Worm (Caenorhabditis elegans) whole organism, midembryonic: ENCODE results near the gene C07A9.9.

Experiments used
- T22C8.4 ChIP-seq: fragments of 200-800 bp; sonication (Bioruptor generic); IDR thresholded peaks from 2 replicates; pipeline ENCODE4 v1.3.6; 2022; ENCODE audit warnings: missing genetic modification characterization, missing compliant biosample characterization
- cog-1 ChIP-seq: sonication (generic microtip); optimal IDR thresholded peaks from 2 replicates; lab custom pipeline; 2016; ENCODE audit warnings: missing genetic modification characterization, missing compliant biosample characterization
- flt-1 ChIP-seq: fragments of 200-800 bp; sonication (Bioruptor generic); IDR thresholded peaks from 2 replicates; pipeline ENCODE4 v1.3.6; 2022; ENCODE audit warnings: missing genetic modification characterization, missing compliant biosample characterization
- klf-2 ChIP-seq: fragments of 200-800 bp; sonication (Bioruptor generic); conservative IDR thresholded peaks from 2 replicates; pipeline ENCODE4 v1.3.6; 2022; ENCODE audit warnings: missing genetic modification reagents, missing genetic modification characterization, missing compliant biosample characterization
- med-1 ChIP-seq: sonication (generic microtip); optimal IDR thresholded peaks from 2 replicates; lab custom pipeline; 2017; ENCODE audit warnings: missing genetic modification characterization, mild to moderate bottlenecking, missing compliant biosample characterization, antibody characterized with exemption, missing genetic modification reagents; ENCODE audit not compliant: insufficient read depth
- ref-1 ChIP-seq: fragments of 200-800 bp; sonication (Bioruptor generic); conservative IDR thresholded peaks from 2 replicates; pipeline ENCODE4 v1.3.6; 2022; ENCODE audit warnings: missing genetic modification reagents, missing genetic modification characterization, missing compliant biosample characterization
- tab-1 ChIP-seq: fragments of 200-800 bp; sonication (Bioruptor generic); IDR thresholded peaks from 2 replicates; pipeline ENCODE4 v1.3.6; 2022; ENCODE audit warnings: missing genetic modification characterization, missing compliant biosample characterization
- ztf-23 ChIP-seq: fragments of 200-800 bp; sonication (Bioruptor generic); IDR thresholded peaks from 2 replicates; pipeline ENCODE4 v1.3.6; 2022; ENCODE audit warnings: missing genetic modification reagents, missing genetic modification characterization, missing compliant biosample characterization
- ztf-29 ChIP-seq: fragments of 200-800 bp; sonication (Bioruptor generic); IDR thresholded peaks from 2 replicates; pipeline ENCODE4 v1.3.6; 2022; ENCODE audit warnings: missing genetic modification reagents, missing genetic modification characterization, missing compliant biosample characterization

Gene C07A9.9

DNA sequence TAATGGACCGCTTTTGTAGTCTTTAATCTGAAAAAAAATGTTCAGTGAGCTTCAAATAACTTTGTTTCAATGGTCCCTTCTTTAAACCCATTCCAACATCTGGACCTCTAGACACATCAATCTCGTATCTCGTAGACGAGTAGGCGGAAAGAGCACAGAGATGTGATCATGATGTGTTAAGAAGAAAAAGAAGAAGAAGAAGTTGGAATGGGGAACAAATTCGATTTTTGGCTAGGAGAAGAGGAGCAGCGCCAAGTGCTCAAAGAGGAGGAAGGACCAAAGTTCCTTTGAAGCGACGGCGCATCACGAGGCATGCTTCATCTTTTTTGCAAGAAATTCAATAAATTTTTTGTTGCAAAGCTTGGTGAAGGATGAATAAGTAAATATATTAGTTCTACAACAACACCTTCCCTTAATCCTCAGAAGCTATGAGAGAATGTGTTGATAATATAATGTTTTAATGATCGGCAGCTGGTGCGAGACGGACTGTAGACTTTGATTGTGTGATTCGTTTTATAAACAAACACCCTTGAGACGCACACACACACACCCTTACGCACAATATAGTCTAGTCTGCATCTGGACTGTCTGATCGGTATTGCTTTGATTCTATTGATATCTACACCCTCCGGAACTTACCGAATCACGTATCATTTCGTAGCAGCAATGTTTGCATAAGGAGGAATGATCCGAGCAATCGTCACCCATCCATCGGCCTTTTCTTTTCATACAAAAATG, 2.8 kb downstream of the C07A9.9 start:
- no peak for TF ChIP-seq ztf-23 (GFP tag; lab: Robert Waterston, UW)
- TF ChIP-seq T22C8.4 (GFP tag; lab: Robert Waterston, UW) = no peak
- TF ChIP-seq med-1 (GFP tag; lab: Kevin White, UChicago) = no peak
- TF ChIP-seq cog-1 (tag; lab: Kevin White, UChicago) = no peak
- TF ChIP-seq ztf-29 (GFP tag; lab: Robert Waterston, UW) = no peak
- no peak for TF ChIP-seq tab-1 (GFP tag; lab: Robert Waterston, UW)
- no peak for TF ChIP-seq ref-1
- TF ChIP-seq klf-2 (GFP tag; lab: Robert Waterston, UW) = no peak
- no peak for TF ChIP-seq flt-1 (GFP tag; lab: Robert Waterston, UW)

DNA sequence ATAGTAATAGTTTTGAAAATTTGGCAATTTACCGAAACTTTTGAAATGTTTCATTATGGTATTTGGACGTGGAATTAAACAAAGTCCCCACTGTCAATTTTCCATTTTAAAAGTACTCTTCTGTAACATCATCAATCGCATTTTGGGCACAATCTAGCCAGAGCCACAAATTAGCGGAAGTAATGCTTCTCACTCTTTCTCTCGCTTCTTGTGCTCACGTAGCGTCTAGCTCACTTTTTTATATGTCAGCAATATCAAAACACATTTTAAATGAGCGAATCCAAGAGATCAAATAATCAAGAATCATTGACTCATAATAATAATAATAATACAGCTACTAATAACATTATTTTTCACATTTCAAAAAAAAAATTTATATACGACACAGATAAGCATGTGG, 3.5 kb downstream of the C07A9.9 start:
- TF ChIP-seq ztf-23 (GFP tag; lab: Robert Waterston, UW) (no peak), med-1 (GFP tag; lab: Kevin White, UChicago) (no peak), cog-1 (tag; lab: Kevin White, UChicago) (no peak), flt-1 (GFP tag; lab: Robert Waterston, UW) (no peak), klf-2 (GFP tag; lab: Robert Waterston, UW) (no peak), ref-1 (no peak), tab-1 (GFP tag; lab: Robert Waterston, UW) (no peak), ztf-29 (GFP tag; lab: Robert Waterston, UW) (no peak)

DNA sequence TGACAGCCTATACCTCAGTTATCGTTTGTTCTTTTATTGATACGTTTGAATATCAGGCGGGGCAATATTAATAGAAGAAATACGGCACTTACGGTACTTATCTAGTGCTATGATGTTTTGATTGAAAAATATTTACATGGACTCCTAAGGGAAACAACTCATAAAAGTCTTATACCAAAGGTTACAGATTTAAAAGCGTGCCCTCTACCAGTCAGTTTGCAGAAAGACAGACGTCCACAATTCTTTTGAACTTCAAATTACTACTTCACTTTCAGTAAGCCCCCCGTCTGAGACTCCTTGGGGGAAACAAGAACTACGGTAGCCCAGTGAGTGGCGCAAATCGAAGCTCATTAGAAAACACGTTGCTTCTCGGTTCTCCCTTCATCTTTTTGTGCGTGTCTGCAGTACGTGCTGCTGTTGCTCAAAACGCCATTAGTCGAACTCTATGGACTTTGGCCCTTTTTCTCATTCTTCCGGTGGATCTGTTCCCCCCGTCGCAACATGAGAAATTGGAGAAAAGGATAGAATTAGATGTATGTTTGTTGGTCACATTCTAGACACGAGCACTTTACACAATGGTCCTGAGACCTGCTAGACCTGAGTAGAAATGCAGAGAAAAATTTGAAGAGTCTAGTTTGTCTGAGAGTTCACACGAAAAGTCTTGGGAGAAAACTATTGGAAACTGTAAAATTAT, 5.0 kb downstream of the C07A9.9 start:
- TF ChIP-seq flt-1 (GFP tag; lab: Robert Waterston, UW) = no peak
- no peak for TF ChIP-seq ref-1
- TF ChIP-seq T22C8.4 (GFP tag; lab: Robert Waterston, UW) = no peak
- TF ChIP-seq ztf-23 (GFP tag; lab: Robert Waterston, UW) = no peak
- TF ChIP-seq med-1 (GFP tag; lab: Kevin White, UChicago) = no peak
- TF ChIP-seq ztf-29 (GFP tag; lab: Robert Waterston, UW) = no peak
- TF ChIP-seq klf-2 (GFP tag; lab: Robert Waterston, UW) = no peak
- no peak for TF ChIP-seq tab-1 (GFP tag; lab: Robert Waterston, UW)
- no peak for TF ChIP-seq cog-1 (tag; lab: Kevin White, UChicago)

DNA sequence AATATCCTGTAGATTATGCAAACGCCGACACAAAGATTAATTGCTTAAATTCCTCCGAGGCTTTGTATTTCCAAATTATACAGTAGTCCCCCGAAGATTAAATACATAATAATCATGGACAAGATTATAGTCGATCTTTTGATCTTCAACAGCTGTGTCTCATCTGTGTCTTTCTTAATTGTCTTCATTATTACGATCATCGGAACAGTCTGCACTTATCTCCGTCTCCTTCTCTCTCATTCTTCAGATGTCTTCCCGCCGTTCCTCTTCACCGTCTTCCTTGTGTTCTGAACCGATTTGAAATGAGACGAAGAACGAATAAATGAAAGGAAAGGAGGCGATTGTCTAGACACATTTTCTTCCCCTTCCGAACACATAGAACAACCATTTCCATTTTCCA, 6.3 kb downstream of the C07A9.9 start:
- TF ChIP-seq ztf-29 (GFP tag; lab: Robert Waterston, UW) = no peak

DNA sequence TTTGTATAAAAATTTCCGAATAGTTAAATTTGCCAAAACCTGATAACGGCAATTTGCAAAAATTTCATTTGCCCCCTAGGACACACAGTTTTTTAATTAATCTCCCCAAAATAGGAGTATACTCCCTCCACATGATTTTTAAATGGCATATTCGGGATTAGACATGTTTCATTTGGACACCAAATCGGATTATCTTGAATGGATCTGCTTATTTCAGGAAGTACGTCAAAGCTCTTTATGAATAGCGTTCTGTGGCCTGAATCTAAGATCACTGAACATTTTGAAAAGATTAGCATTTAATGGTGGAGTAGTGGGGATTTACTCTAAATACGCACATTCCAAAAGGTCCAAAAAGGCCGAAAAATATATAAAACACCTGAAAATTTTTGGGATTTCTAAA, 8.9 kb downstream of the C07A9.9 start:
- no peak for TF ChIP-seq tab-1 (GFP tag; lab: Robert Waterston, UW)
- no peak for TF ChIP-seq ref-1
- TF ChIP-seq med-1 (GFP tag; lab: Kevin White, UChicago) = no peak
- no peak for TF ChIP-seq flt-1 (GFP tag; lab: Robert Waterston, UW)
- TF ChIP-seq ztf-29 (GFP tag; lab: Robert Waterston, UW) = no peak
- no peak for TF ChIP-seq T22C8.4 (GFP tag; lab: Robert Waterston, UW)
- no peak for TF ChIP-seq cog-1 (tag; lab: Kevin White, UChicago)
- no peak for TF ChIP-seq ztf-23 (GFP tag; lab: Robert Waterston, UW)
- no peak for TF ChIP-seq klf-2 (GFP tag; lab: Robert Waterston, UW)

DNA sequence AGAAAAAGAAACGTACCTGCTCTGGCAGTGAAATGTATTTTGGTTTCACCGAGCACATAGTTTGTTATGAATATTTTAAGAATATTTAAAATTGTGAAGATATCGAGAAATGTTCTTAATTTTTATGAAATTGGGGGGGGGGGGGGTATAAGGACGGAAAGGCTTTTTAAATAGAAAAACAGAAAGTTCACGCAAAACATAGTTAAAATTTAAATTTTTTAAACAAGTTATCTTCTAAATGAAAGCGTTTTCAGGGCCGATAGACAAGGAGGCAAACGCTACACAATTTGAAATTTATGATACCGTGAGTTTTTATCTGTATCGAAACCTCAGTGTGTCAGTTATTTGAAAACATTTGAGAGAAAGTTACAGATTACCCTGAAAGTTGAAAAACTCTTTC, 11.6 kb downstream of the C07A9.9 start, which contains the start of gene C15H7.4:
C15H7.4 (minus strand) TSS at position 101 of the 400 bp plus-strand sequence.
- TF ChIP-seq cog-1 (tag; lab: Kevin White, UChicago) (no peak), med-1 (GFP tag; lab: Kevin White, UChicago) (no peak), ref-1 (no peak), klf-2 (GFP tag; lab: Robert Waterston, UW) (no peak), ztf-29 (GFP tag; lab: Robert Waterston, UW) (no peak), ztf-23 (GFP tag; lab: Robert Waterston, UW) (no peak), tab-1 (GFP tag; lab: Robert Waterston, UW) (no peak), T22C8.4 (GFP tag; lab: Robert Waterston, UW) (no peak), flt-1 (GFP tag; lab: Robert Waterston, UW) (no peak)

DNA sequence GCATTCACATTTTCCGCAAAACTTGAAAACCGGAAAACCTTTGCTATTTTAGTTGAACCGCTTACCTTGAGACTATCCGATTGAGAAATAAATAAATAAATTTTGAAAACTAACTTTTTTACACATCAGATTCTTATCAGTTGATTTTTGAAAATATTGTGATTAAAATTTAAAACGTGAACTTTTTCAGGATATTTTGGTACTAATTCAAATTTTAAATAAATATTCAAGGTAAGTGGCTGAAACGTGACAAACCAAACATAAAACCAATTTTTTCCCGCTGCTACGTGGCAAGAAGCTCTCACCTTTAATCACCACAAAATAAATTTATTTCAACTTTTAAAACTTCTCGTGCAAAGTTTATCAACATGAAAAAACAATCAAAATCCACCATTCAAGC, 15.6 kb downstream of the C07A9.9 start, which contains the start of gene C15H7.3:
C15H7.3 (minus strand) TSS at position 101 of the 400 bp plus-strand sequence.
- no peak for TF ChIP-seq klf-2 (GFP tag; lab: Robert Waterston, UW)
- TF ChIP-seq ztf-29 (GFP tag; lab: Robert Waterston, UW) = no peak
- TF ChIP-seq cog-1 (tag; lab: Kevin White, UChicago) = no peak
- TF ChIP-seq tab-1 (GFP tag; lab: Robert Waterston, UW) = no peak
- no peak for TF ChIP-seq med-1 (GFP tag; lab: Kevin White, UChicago)
- TF ChIP-seq T22C8.4 (GFP tag; lab: Robert Waterston, UW) = no peak
- TF ChIP-seq ref-1 = no peak
- TF ChIP-seq flt-1 (GFP tag; lab: Robert Waterston, UW) = no peak
- TF ChIP-seq ztf-23 (GFP tag; lab: Robert Waterston, UW) = no peak

DNA sequence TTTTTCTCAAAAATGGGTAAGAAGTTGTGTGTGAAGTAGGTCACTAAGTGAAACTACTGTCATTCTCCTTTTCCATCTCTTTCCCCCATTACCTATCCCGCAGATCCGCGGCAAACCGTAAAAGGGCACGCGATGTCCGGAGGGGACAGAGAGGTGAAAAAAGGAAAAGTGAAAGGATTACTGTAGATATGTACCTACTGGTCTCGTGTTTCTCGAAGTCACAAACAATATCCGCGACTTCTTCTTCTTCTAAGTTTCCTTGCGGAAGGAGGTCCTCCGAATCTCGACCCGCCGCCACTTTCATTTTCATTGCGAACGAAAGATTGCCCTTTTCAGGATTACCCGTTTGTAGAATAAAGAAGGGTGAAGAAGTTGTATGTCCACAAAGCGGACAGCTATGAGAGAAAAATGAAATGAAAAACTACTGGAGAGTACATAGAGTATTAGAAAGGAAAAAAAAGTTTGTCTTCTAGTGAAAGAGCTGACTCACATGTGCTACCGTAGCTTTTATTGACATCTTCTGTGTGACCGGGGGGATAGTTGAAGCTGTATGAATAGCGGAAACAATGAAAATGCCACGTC, 20.9 kb downstream of the C07A9.9 start:
- TF ChIP-seq T22C8.4 (GFP tag; lab: Robert Waterston, UW) (no peak), flt-1 (GFP tag; lab: Robert Waterston, UW) (no peak), tab-1 (GFP tag; lab: Robert Waterston, UW) (no peak), klf-2 (GFP tag; lab: Robert Waterston, UW) (no peak), ztf-29 (GFP tag; lab: Robert Waterston, UW) (no peak), cog-1 (tag; lab: Kevin White, UChicago) (no peak), ref-1 (no peak), ztf-23 (GFP tag; lab: Robert Waterston, UW) (no peak), med-1 (GFP tag; lab: Kevin White, UChicago) (no peak)
